Fruit fly (Drosophila melanogaster) S2 (cell line): ENCODE data around the gene vri.

Source experiments
- CG8478 ChIP-seq: fragments of >200 bp; optimal IDR thresholded peaks from 2 replicates; lab custom pipeline; 2018
- CTCF ChIP-seq, 2 experiments: fragments of >200 bp; optimal IDR thresholded peaks; 2 replicates each; lab custom pipeline; 2018

DNA sequence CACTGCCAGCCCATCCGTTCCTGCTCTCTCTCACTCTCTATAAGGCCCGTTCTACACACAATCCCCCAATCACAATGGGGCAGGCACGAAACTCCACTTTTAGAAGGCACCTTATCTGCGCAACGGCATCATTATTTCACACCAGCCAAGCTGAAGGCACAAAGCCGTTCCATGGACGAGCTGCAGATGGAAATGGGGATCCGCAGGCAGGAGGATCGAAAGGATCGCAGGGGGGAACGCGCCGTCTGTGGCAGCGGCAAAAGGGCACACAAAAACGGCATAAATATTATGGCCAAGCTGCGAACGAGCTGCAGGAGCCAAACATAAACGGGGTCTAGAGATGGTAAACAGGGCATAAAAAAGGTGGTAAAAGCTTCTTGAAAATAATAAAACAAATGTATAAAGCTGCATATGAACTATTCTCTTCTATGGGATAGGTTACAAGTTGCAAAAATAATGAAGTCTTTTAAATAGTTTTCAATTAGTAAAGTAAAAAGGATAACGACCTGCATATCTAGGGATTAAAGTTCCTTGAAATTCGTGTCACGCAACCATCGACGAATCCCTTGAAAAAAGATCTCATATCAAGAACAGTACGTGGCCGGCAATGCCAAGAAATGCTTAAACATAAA is 36.2 kb upstream of the vri start:
- TF ChIP-seq CTCF (optimal IDR thresholded peaks at IDR 0.05; lab: Kevin White, UChicago) (no peak), CG8478 (no peak)
